Worm (Caenorhabditis elegans) whole organism, early embryonic: ENCODE measurements around the gene F09E5.8.

Experiments used
- B0310.2 ChIP-seq: sonication (generic microtip); optimal IDR thresholded peaks from 2 replicates; lab custom pipeline; 2016; ENCODE audit warnings: mild to moderate bottlenecking, missing genetic modification characterization, missing compliant biosample characterization
- F13C5.2 ChIP-seq: sonication (generic microtip); optimal IDR thresholded peaks from 2 replicates; lab custom pipeline; 2017; ENCODE audit warnings: mild to moderate bottlenecking, missing genetic modification characterization, inconsistent platforms, missing compliant biosample characterization
- aly-1 ChIP-seq: sonication (generic microtip); optimal IDR thresholded peaks from 2 replicates; lab custom pipeline; 2016; ENCODE audit warnings: missing genetic modification characterization, missing compliant biosample characterization
- ama-1 ChIP-seq: fragments of 150-350 bp; optimal IDR thresholded peaks from 2 replicates; lab custom pipeline; 2014
- ceh-13 ChIP-seq: fragments of 200-800 bp; sonication (Bioruptor generic); optimal IDR thresholded peaks from 2 replicates; lab custom pipeline; 2018; ENCODE audit warnings: mild to moderate bottlenecking, missing genetic modification characterization, missing compliant biosample characterization
- flt-1 ChIP-seq: fragments of 200-800 bp; sonication (Bioruptor generic); IDR thresholded peaks from 2 replicates; pipeline ENCODE4 v1.3.6; 2022; ENCODE audit warnings: missing genetic modification characterization, missing compliant biosample characterization
- hmbx-1 ChIP-seq: sonication (generic microtip); optimal IDR thresholded peaks from 2 replicates; lab custom pipeline; 2016; ENCODE audit warnings: mild to moderate bottlenecking, missing genetic modification characterization, missing compliant biosample characterization
- hmg-4 ChIP-seq: fragments of 200-800 bp; sonication (Bioruptor generic); optimal IDR thresholded peaks from 2 replicates; lab custom pipeline; 2018; ENCODE audit warnings: mild to moderate bottlenecking, missing genetic modification characterization, missing compliant biosample characterization
- sea-1 ChIP-seq: fragments of 200-800 bp; sonication (Bioruptor generic); conservative IDR thresholded peaks from 2 replicates; pipeline ENCODE4 v1.3.6; 2022; ENCODE audit warnings: missing genetic modification characterization, missing compliant biosample characterization
- tbx-11 ChIP-seq: fragments of 200-800 bp; sonication (Bioruptor generic); IDR thresholded peaks from 2 replicates; pipeline ENCODE4 v1.3.6; 2022; ENCODE audit warnings: missing genetic modification characterization, missing compliant biosample characterization
- tbx-37 ChIP-seq: fragments of 200-800 bp; sonication (Bioruptor generic); conservative IDR thresholded peaks from 2 replicates; pipeline ENCODE4 v1.3.6; 2022; ENCODE audit warnings: missing genetic modification reagents, missing genetic modification characterization, missing compliant biosample characterization
- tra-4 ChIP-seq: sonication (generic microtip); optimal IDR thresholded peaks from 2 replicates; lab custom pipeline; 2017; ENCODE audit warnings: missing genetic modification characterization, missing compliant biosample characterization

DNA sequence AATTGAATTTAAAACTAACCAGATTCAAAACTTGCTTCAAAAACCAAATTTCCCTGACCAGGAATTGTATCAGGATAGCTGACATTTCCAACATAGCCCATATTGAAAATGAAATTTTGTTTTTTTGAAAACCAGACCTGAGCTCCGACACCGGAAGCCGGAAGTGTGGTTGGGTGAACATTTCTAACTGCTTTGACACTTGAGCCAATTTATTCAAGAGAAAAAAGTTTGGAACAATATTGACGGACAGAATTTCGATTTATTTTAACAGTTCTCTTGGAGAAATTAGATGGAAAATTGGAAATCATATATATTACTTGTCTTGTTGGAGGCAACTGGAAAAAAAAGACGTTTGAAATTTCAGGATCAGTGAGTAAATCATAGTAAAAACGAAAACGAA, 36.7 kb downstream of the F09E5.8 start, which contains the start of gene ccpp-6:
- TF ChIP-seq ama-1 (lab: Kevin White, UChicago): no peak
- no peak for TF ChIP-seq tbx-37 (GFP tag; lab: Robert Waterston, UW)
- no peak for TF ChIP-seq aly-1
- no peak for TF ChIP-seq hmg-4 (GFP tag; lab: Kevin White, UChicago)
- TF ChIP-seq hmbx-1: no peak
- TF ChIP-seq tra-4 (tag; lab: Kevin White, UChicago): no peak
- no peak for TF ChIP-seq B0310.2 (tag; lab: Kevin White, UChicago)
- TF ChIP-seq ceh-13 (GFP tag; lab: Kevin White, UChicago): no peak
- no peak for TF ChIP-seq F13C5.2 (tag; lab: Kevin White, UChicago)
- no peak for TF ChIP-seq flt-1
- TF ChIP-seq sea-1 (GFP tag; lab: Robert Waterston, UW): no peak
- no peak for TF ChIP-seq tbx-11 (GFP tag; lab: Robert Waterston, UW)
